Worm (Caenorhabditis elegans): Measurements from ENCODE around the gene srd-43.

ce11 chrX:13291506-13291905 lies 14.1 kb downstream of the srd-43 start, which contains the start of gene srd-38:
- TF ChIP-seq ceh-6 (GFP tag; optimal IDR thresholded peaks at IDR 0.05): no peak
- no peak for TF ChIP-seq T23F11.4 (GFP tag; optimal IDR thresholded peaks at IDR 0.05)
- TF ChIP-seq nhr-11 (tag; optimal IDR thresholded peaks at IDR 0.05): no peak
- TF ChIP-seq madf-2 (tag; optimal IDR thresholded peaks at IDR 0.05): no peak
- no peak for TF ChIP-seq lim-6 (tag; optimal IDR thresholded peaks at IDR 0.05)
- TF ChIP-seq ttx-3 (tag; optimal IDR thresholded peaks at IDR 0.05): no peak
- TF ChIP-seq tbx-2 (tag; optimal IDR thresholded peaks at IDR 0.05): no peak
- no peak for TF ChIP-seq K02D7.2 (tag; optimal IDR thresholded peaks at IDR 0.05)
- TF ChIP-seq pha-4 (tag; optimal IDR thresholded peaks at IDR 0.05): no peak
- TF ChIP-seq hlh-13 (GFP tag; optimal IDR thresholded peaks at IDR 0.05): no peak
- TF ChIP-seq elt-2 (tag; optimal IDR thresholded peaks at IDR 0.05): no peak
- TF ChIP-seq nhr-232 (tag; optimal IDR thresholded peaks at IDR 0.05): no peak
- no peak for TF ChIP-seq ahr-1 (tag; optimal IDR thresholded peaks at IDR 0.05)
